Worm (Caenorhabditis elegans) whole organism, L4/young adult: Measurements from ENCODE around the gene smim-14.

Source experiments
- W03F9.2 ChIP-seq: fragments of 150-350 bp; optimal IDR thresholded peaks from 2 replicates; lab custom pipeline; 2014; ENCODE audit warnings: missing biosample characterization, missing genetic modification characterization
- dao-5 ChIP-seq: sonication (generic microtip); optimal IDR thresholded peaks from 2 replicates; lab custom pipeline; 2016; ENCODE audit warnings: missing genotype, missing genetic modification characterization, moderate library complexity, missing compliant biosample characterization
- him-1 ChIP-seq: sonication (generic microtip); optimal IDR thresholded peaks from 2 replicates; lab custom pipeline; 2016; ENCODE audit warnings: missing genotype, missing genetic modification reagents, missing genetic modification characterization, missing compliant biosample characterization

Gene smim-14

ce11 chrIII:3469646-3470045 lies at the start of gene smim-14:
TSS of gene smim-14 (minus strand) at chrIII:3469746.
- TF ChIP-seq him-1 (tag; lab: Kevin White, UChicago) (no peak), dao-5 (tag; lab: Kevin White, UChicago) (no peak), W03F9.2 (tag; lab: Kevin White, UChicago) (no peak)

ce11 chrIII:3511808-3512207 lies 42.3 kb upstream of the smim-14 start:
- TF ChIP-seq W03F9.2 (tag; lab: Kevin White, UChicago) (no peak), him-1 (tag; lab: Kevin White, UChicago) (no peak), dao-5 (tag; lab: Kevin White, UChicago) (no peak)

- TF ChIP-seq W03F9.2 (tag; lab: Kevin White, UChicago) (peak; percentile 82), dao-5 (tag; lab: Kevin White, UChicago) (no peak)
Observed at ce11 chrIII:3509908-3510307, 40.4 kb upstream of the smim-14 start, which contains the start of the genes M01F1.4 and mrpl-35. TSS of gene M01F1.4 (minus strand) at chrIII:3510033. TSS of gene mrpl-35 (plus strand) at chrIII:3510237.

- peak; percentile 19 for TF ChIP-seq him-1 (tag; lab: Kevin White, UChicago)
- no peak for TF ChIP-seq dao-5 (tag; lab: Kevin White, UChicago)
- TF ChIP-seq W03F9.2 (tag; lab: Kevin White, UChicago): peak; percentile 94
Observed at ce11 chrIII:3505051-3505548, 35.6 kb upstream of the smim-14 start, which contains the start of gene lias-1. TSS of gene lias-1 (minus strand) at chrIII:3505101.

- TF ChIP-seq W03F9.2 (tag; lab: Kevin White, UChicago) (no peak), dao-5 (tag; lab: Kevin White, UChicago) (no peak), him-1 (tag; lab: Kevin White, UChicago) (no peak)
Observed at ce11 chrIII:3504239-3504638, 34.7 kb upstream of the smim-14 start.

- TF ChIP-seq dao-5 (tag; lab: Kevin White, UChicago): no peak
- no peak for TF ChIP-seq him-1 (tag; lab: Kevin White, UChicago)
- no peak for TF ChIP-seq W03F9.2 (tag; lab: Kevin White, UChicago)
Observed at ce11 chrIII:3503286-3503685, 33.7 kb upstream of the smim-14 start, which contains the start of gene rpl-16. TSS of gene rpl-16 (minus strand) at chrIII:3503604.

- TF ChIP-seq him-1 (tag; lab: Kevin White, UChicago): no peak
- no peak for TF ChIP-seq dao-5 (tag; lab: Kevin White, UChicago)
- TF ChIP-seq W03F9.2 (tag; lab: Kevin White, UChicago): no peak
Observed at ce11 chrIII:3502215-3502838, 32.8 kb upstream of the smim-14 start, which contains the start of gene M01F1.8. TSS of gene M01F1.8 (minus strand) at chrIII:3502549.

- no peak for TF ChIP-seq dao-5 (tag; lab: Kevin White, UChicago)
- TF ChIP-seq him-1 (tag; lab: Kevin White, UChicago): no peak
- no peak for TF ChIP-seq W03F9.2 (tag; lab: Kevin White, UChicago)
Observed at ce11 chrIII:3499850-3500249, 30.3 kb upstream of the smim-14 start.

ce11 chrIII:3498957-3499356 lies 29.4 kb upstream of the smim-14 start, which contains the start of gene M01F1.9:
TSS of gene M01F1.9 (minus strand) at chrIII:3499057.
- TF ChIP-seq dao-5 (tag; lab: Kevin White, UChicago) (no peak), him-1 (tag; lab: Kevin White, UChicago) (no peak), W03F9.2 (tag; lab: Kevin White, UChicago) (no peak)

ce11 chrIII:3493138-3493537 lies 23.6 kb upstream of the smim-14 start, which contains the start of gene gly-14:
TSS of gene gly-14 (minus strand) at chrIII:3493238.
- no peak for TF ChIP-seq dao-5 (tag; lab: Kevin White, UChicago)
- TF ChIP-seq W03F9.2 (tag; lab: Kevin White, UChicago): no peak
- no peak for TF ChIP-seq him-1 (tag; lab: Kevin White, UChicago)

ce11 chrIII:3488224-3488623 lies 18.7 kb upstream of the smim-14 start, which contains the start of gene C34C12.7:
TSS of gene C34C12.7 (minus strand) at chrIII:3488341.
- TF ChIP-seq W03F9.2 (tag; lab: Kevin White, UChicago): no peak
- no peak for TF ChIP-seq him-1 (tag; lab: Kevin White, UChicago)

- no peak for TF ChIP-seq dao-5 (tag; lab: Kevin White, UChicago)
- no peak for TF ChIP-seq W03F9.2 (tag; lab: Kevin White, UChicago)
- no peak for TF ChIP-seq him-1 (tag; lab: Kevin White, UChicago)
Observed at ce11 chrIII:3487133-3487532, 17.6 kb upstream of the smim-14 start.

- TF ChIP-seq him-1 (tag; lab: Kevin White, UChicago) (no peak), W03F9.2 (tag; lab: Kevin White, UChicago) (no peak), dao-5 (tag; lab: Kevin White, UChicago) (no peak)
Observed at ce11 chrIII:3486055-3486454, 16.5 kb upstream of the smim-14 start.
